Worm (Caenorhabditis elegans): ENCODE measurements around the gene daf-6.

daf-6 gene

ce11 chrX:14844481-14844880 lies 43.8 kb upstream of the daf-6 start:
- TF ChIP-seq ekl-4 (GFP tag; IDR thresholded peaks at IDR 0.05) (no peak), mxl-1 (tag; optimal IDR thresholded peaks at IDR 0.05) (no peak), T26A5.8 (tag; optimal IDR thresholded peaks at IDR 0.05) (no peak), nhr-27 (tag; optimal IDR thresholded peaks at IDR 0.05) (no peak), mes-4 (tag; optimal IDR thresholded peaks at IDR 0.05) (no peak), ztf-18 (tag; optimal IDR thresholded peaks at IDR 0.05) (no peak), nfya-2 (GFP tag; IDR thresholded peaks at IDR 0.05) (no peak), Y53G8AR.9 (GFP tag; conservative IDR thresholded peaks at IDR 0.05) (no peak), akir-1 (GFP tag; optimal IDR thresholded peaks at IDR 0.05) (no peak), tbp1 (GFP tag; optimal IDR thresholded peaks at IDR 0.05) (no peak), zfh-2 (GFP tag; conservative IDR thresholded peaks at IDR 0.05) (peak; percentile 67), F57A8.1 (GFP tag; optimal IDR thresholded peaks at IDR 0.05) (no peak), somi-1 (GFP tag; optimal IDR thresholded peaks at IDR 0.05) (no peak), hlh-26 (GFP tag; conservative IDR thresholded peaks at IDR 0.05) (no peak), dox-1 (GFP tag; IDR thresholded peaks at IDR 0.05) (0 out of 2 replicates have a peak, but pooled peaks have one; percentile 14), nhr-80 (tag; optimal IDR thresholded peaks at IDR 0.05) (peak; percentile 44), cebp-1 (GFP tag; IDR thresholded peaks at IDR 0.05) (no peak), cebp-1 (tag; optimal IDR thresholded peaks at IDR 0.05) (peak; percentile 42), chd-7 (tag; optimal IDR thresholded peaks at IDR 0.05) (no peak), egrh-3 (GFP tag; IDR thresholded peaks at IDR 0.05) (peak; percentile 38; the same call in 1 of the 2 replicates), F57C9.4 (tag; optimal IDR thresholded peaks at IDR 0.05) (no peak), ets-4 (GFP tag; optimal IDR thresholded peaks at IDR 0.05) (no peak), hmg-1.2 (GFP tag; IDR thresholded peaks at IDR 0.05) (no peak), nhr-179 (tag; optimal IDR thresholded peaks at IDR 0.05) (no peak), ceh-100 (GFP tag; IDR thresholded peaks at IDR 0.05) (no peak)

ce11 chrX:14845637-14846036 lies 42.7 kb upstream of the daf-6 start, which contains the start of gene egrh-1:
TSS of gene egrh-1 (plus strand) at chrX:14845937.
- no peak for TF ChIP-seq let-607 (tag; optimal IDR thresholded peaks at IDR 0.05)
- no peak for TF ChIP-seq madf-10 (tag; optimal IDR thresholded peaks at IDR 0.05)
- TF ChIP-seq sdz-38 (tag; optimal IDR thresholded peaks at IDR 0.05), result no peak
- no peak for TF ChIP-seq pha-4 (tag; optimal IDR thresholded peaks at IDR 0.05)
- no peak for TF ChIP-seq ceh-40 (GFP tag; IDR thresholded peaks at IDR 0.05)
- no peak for TF ChIP-seq hmg-1.2 (GFP tag; IDR thresholded peaks at IDR 0.05)
- TF ChIP-seq hrde-1 (tag; optimal IDR thresholded peaks at IDR 0.05; ENCODE audit: borderline replicate concordance), result no peak
- TF ChIP-seq snpc-4 (GFP tag; optimal IDR thresholded peaks at IDR 0.05), result no peak
- no peak for TF ChIP-seq snpc-4 (tag; optimal IDR thresholded peaks at IDR 0.05)
- TF ChIP-seq die-1 (tag; optimal IDR thresholded peaks at IDR 0.05), result no peak
- no peak for TF ChIP-seq nhr-80 (tag; optimal IDR thresholded peaks at IDR 0.05)
- no peak for TF ChIP-seq nhr-90 (tag; optimal IDR thresholded peaks at IDR 0.05)
- no peak for TF ChIP-seq nfya-1 (tag; optimal IDR thresholded peaks at IDR 0.05; ENCODE audit: borderline replicate concordance, insufficient read depth)
- TF ChIP-seq egrh-3 (GFP tag; IDR thresholded peaks at IDR 0.05), result no peak
- TF ChIP-seq ccch-3 (GFP tag; optimal IDR thresholded peaks at IDR 0.05), result no peak

- no peak for TF ChIP-seq F49E8.2 (tag; optimal IDR thresholded peaks at IDR 0.05; ENCODE audit: insufficient read depth)
- peak; percentile 44 for TF ChIP-seq nhr-80 (tag; optimal IDR thresholded peaks at IDR 0.05)
- TF ChIP-seq lin-40 (tag; optimal IDR thresholded peaks at IDR 0.05), result no peak
- no peak for TF ChIP-seq hrde-1 (tag; optimal IDR thresholded peaks at IDR 0.05; ENCODE audit: borderline replicate concordance)
- TF ChIP-seq ztf-22 (GFP tag; optimal IDR thresholded peaks at IDR 0.05), result no peak
These were observed 39.2 kb upstream of the daf-6 start, which contains the start of gene acd-3 for ce11 chrX:14849054-14849453. TSS of gene acd-3 (plus strand) at chrX:14849275.

All from whole organism, young adult.